Worm (Caenorhabditis elegans) whole organism, L2 larva: ENCODE measurements around the gene toca-2.

ENCODE experiments used
- F13H6.1 ChIP-seq: sonication (generic microtip); optimal IDR thresholded peaks from 2 replicates; lab custom pipeline; 2016; ENCODE audit warnings: missing genetic modification characterization, missing compliant biosample characterization
- Y55F3AM.14 ChIP-seq: fragments of 200-800 bp; sonication (Bioruptor generic); optimal IDR thresholded peaks from 2 replicates; lab custom pipeline; 2018; ENCODE audit warnings: mild to moderate bottlenecking, missing genetic modification characterization, missing compliant biosample characterization
- ZK546.5 ChIP-seq: sonication (generic microtip); optimal IDR thresholded peaks from 2 replicates; lab custom pipeline; 2017; ENCODE audit warnings: missing biosample characterization, missing genetic modification characterization
- alr-1 ChIP-seq: fragments of 150-350 bp; optimal IDR thresholded peaks from 2 replicates; lab custom pipeline; 2014; ENCODE audit warnings: missing biosample characterization, missing genetic modification characterization
- aly-2 ChIP-seq: fragments of 150-350 bp; optimal IDR thresholded peaks from 2 replicates; lab custom pipeline; 2014; ENCODE audit warnings: missing biosample characterization, missing genetic modification characterization
- crh-2 ChIP-seq: sonication (generic microtip); optimal IDR thresholded peaks from 2 replicates; lab custom pipeline; 2017; ENCODE audit warnings: missing biosample characterization, missing genetic modification characterization
- egl-27 ChIP-seq: sonication (generic microtip); optimal IDR thresholded peaks from 3 replicates; lab custom pipeline; 2017; ENCODE audit warnings: missing biosample characterization, missing genetic modification reagents, missing genetic modification characterization
- elt-1 ChIP-seq: fragments of 150-350 bp; optimal IDR thresholded peaks from 2 replicates; lab custom pipeline; 2014; ENCODE audit warnings: missing biosample characterization, missing genetic modification characterization
- gmeb-1 ChIP-seq: fragments of 150-350 bp; optimal IDR thresholded peaks from 2 replicates; lab custom pipeline; 2014; ENCODE audit warnings: missing biosample characterization, missing genetic modification characterization
- lin-11 ChIP-seq: fragments of 150-350 bp; sonication (generic microtip); optimal IDR thresholded peaks from 2 replicates; lab custom pipeline; 2014; ENCODE audit warnings: missing biosample characterization, missing genetic modification characterization, inconsistent platforms, mixed read lengths
- lin-13 ChIP-seq: fragments of 150-350 bp; optimal IDR thresholded peaks from 2 replicates; lab custom pipeline; 2014; ENCODE audit warnings: missing biosample characterization, missing genetic modification reagents, missing genetic modification characterization
- lin-39 ChIP-seq: fragments of 150-350 bp; optimal IDR thresholded peaks from 2 replicates; lab custom pipeline; 2014; ENCODE audit warnings: missing biosample characterization, missing genetic modification reagents, missing genetic modification characterization
- lsy-2 ChIP-seq, 2 experiments: fragments of 150-350 bp in 1 of 2; sonication (generic microtip) in 1 of 2; optimal IDR thresholded peaks; 2 replicates each; lab custom pipeline; 2014 to 2017; ENCODE audit warnings: missing biosample characterization in 2 of 2, missing genetic modification characterization in 2 of 2
- mab-5 ChIP-seq: fragments of 150-350 bp; optimal IDR thresholded peaks from 2 replicates; lab custom pipeline; 2014; ENCODE audit warnings: missing biosample characterization, missing genetic modification characterization
- mdl-1 ChIP-seq, 2 experiments: fragments of 150-350 bp in 1 of 2; sonication (generic microtip) in 1 of 2; optimal IDR thresholded peaks; 2 replicates each; lab custom pipeline; 2017; ENCODE audit warnings: missing biosample characterization in 2 of 2, missing genetic modification characterization in 2 of 2
- nhr-12 ChIP-seq: fragments of 150-350 bp; optimal IDR thresholded peaks from 2 replicates; lab custom pipeline; 2014; ENCODE audit warnings: missing biosample characterization, missing genetic modification characterization
- nhr-129 ChIP-seq: fragments of 150-350 bp; optimal IDR thresholded peaks from 2 replicates; lab custom pipeline; 2014; ENCODE audit warnings: missing biosample characterization, missing genetic modification characterization
- nhr-21 ChIP-seq: fragments of 150-350 bp; optimal IDR thresholded peaks from 2 replicates; lab custom pipeline; 2014; ENCODE audit warnings: missing biosample characterization, missing genetic modification characterization
- nhr-23 ChIP-seq: fragments of 150-350 bp; optimal IDR thresholded peaks from 2 replicates; lab custom pipeline; 2014; ENCODE audit warnings: missing biosample characterization, missing genetic modification reagents, missing genetic modification characterization
- nhr-25 ChIP-seq: fragments of 150-350 bp; sonication (generic microtip); optimal IDR thresholded peaks from 3 replicates; lab custom pipeline; 2014; ENCODE audit warnings: missing biosample characterization, missing genetic modification characterization
- nhr-6 ChIP-seq: fragments of 150-350 bp; optimal IDR thresholded peaks from 2 replicates; lab custom pipeline; 2014; ENCODE audit warnings: missing biosample characterization, missing genetic modification characterization
- peb-1 ChIP-seq: fragments of 150-350 bp; optimal IDR thresholded peaks from 2 replicates; lab custom pipeline; 2014; ENCODE audit warnings: missing biosample characterization, missing genetic modification characterization
- sma-3 ChIP-seq: sonication (generic microtip); optimal IDR thresholded peaks from 2 replicates; lab custom pipeline; 2016; ENCODE audit warnings: missing genetic modification reagents, missing genetic modification characterization, missing compliant biosample characterization
- sma-9 ChIP-seq, 2 experiments: fragments of 150-350 bp in 1 of 2; sonication (generic microtip) in 1 of 2; optimal IDR thresholded peaks; 2 replicates each; lab custom pipeline; 2014 to 2016; ENCODE audit warnings: missing genetic modification characterization in 2 of 2, mild to moderate bottlenecking in 1 of 2, missing biosample characterization in 1 of 2, missing compliant biosample characterization in 1 of 2, missing genetic modification reagents in 1 of 2, moderate library complexity in 1 of 2
- unc-39 ChIP-seq: fragments of 150-350 bp; optimal IDR thresholded peaks from 2 replicates; lab custom pipeline; 2014; ENCODE audit warnings: missing biosample characterization, missing genetic modification characterization
- unc-55 ChIP-seq: fragments of 150-350 bp; sonication (generic microtip); optimal IDR thresholded peaks from 3 replicates; lab custom pipeline; 2014; ENCODE audit warnings: missing biosample characterization, missing genetic modification reagents, missing genetic modification characterization
- zag-1 ChIP-seq: fragments of 150-350 bp; optimal IDR thresholded peaks from 2 replicates; lab custom pipeline; 2014; ENCODE audit warnings: missing biosample characterization, missing genetic modification characterization
- ztf-1 ChIP-seq: fragments of 200-800 bp; sonication (Bioruptor generic); conservative IDR thresholded peaks from 2 replicates; pipeline ENCODE4 v1.3.6; 2022; ENCODE audit warnings: missing genetic modification characterization, missing compliant biosample characterization
- ztf-4 ChIP-seq: fragments of 150-350 bp; optimal IDR thresholded peaks from 2 replicates; lab custom pipeline; 2014; ENCODE audit warnings: missing biosample characterization, missing genetic modification characterization

toca-2 gene

ce11 chrIII:13721066-13721465 lies 34.6 kb upstream of the toca-2 start:
- TF ChIP-seq F13H6.1 (tag; lab: Kevin White, UChicago), result no peak
- no peak for TF ChIP-seq elt-1
- TF ChIP-seq crh-2 (tag; lab: Kevin White, UChicago), result no peak
- TF ChIP-seq aly-2 (tag; lab: Kevin White, UChicago), result no peak
- TF ChIP-seq ztf-4 (tag; lab: Kevin White, UChicago), result no peak
- TF ChIP-seq lin-11 (tag; lab: Kevin White, UChicago), result no peak
- no peak for TF ChIP-seq egl-27 (tag; lab: Kevin White, UChicago)
- no peak for TF ChIP-seq alr-1 (tag; lab: Kevin White, UChicago)
- TF ChIP-seq lsy-2 (tag; optimal IDR thresholded peaks at IDR 0.05; lab: Kevin White, UChicago), result no peak
- no peak for TF ChIP-seq unc-39 (tag; lab: Kevin White, UChicago)
- TF ChIP-seq mab-5 (tag; lab: Kevin White, UChicago), result no peak
- TF ChIP-seq lin-13 (GFP tag; lab: Kevin White, UChicago), result no peak
- TF ChIP-seq lin-39 (tag; lab: Kevin White, UChicago), result no peak
- TF ChIP-seq sma-3 (GFP tag; lab: Kevin White, UChicago), result no peak
- TF ChIP-seq Y55F3AM.14 (GFP tag; lab: Kevin White, UChicago), result no peak
- TF ChIP-seq, all 48 proteins: peak for 0

ce11 chrIII:13721944-13722343 lies 33.8 kb upstream of the toca-2 start:
- TF ChIP-seq sma-3 (GFP tag; lab: Kevin White, UChicago) (no peak), unc-55 (GFP tag; lab: Kevin White, UChicago) (no peak), lin-11 (tag; lab: Kevin White, UChicago) (no peak), ztf-1 (GFP tag; lab: Robert Waterston, UW) (no peak), nhr-12 (tag; lab: Kevin White, UChicago) (no peak), nhr-23 (tag; lab: Kevin White, UChicago) (no peak), unc-39 (tag; lab: Kevin White, UChicago) (no peak), Y55F3AM.14 (GFP tag; lab: Kevin White, UChicago) (no peak), nhr-21 (tag; lab: Kevin White, UChicago) (no peak), lin-39 (tag; lab: Kevin White, UChicago) (no peak), nhr-129 (tag; lab: Kevin White, UChicago) (no peak)

ce11 chrIII:13722387-13723122 lies 33.1 kb upstream of the toca-2 start:
- TF ChIP-seq peb-1, result no peak
- TF ChIP-seq ztf-1 (GFP tag; lab: Robert Waterston, UW), result no peak
- no peak for TF ChIP-seq ZK546.5 (tag; lab: Kevin White, UChicago)
- TF ChIP-seq, all 48 proteins: peak for 0

- no peak for TF ChIP-seq lin-13 (GFP tag; lab: Kevin White, UChicago)
- no peak for TF ChIP-seq nhr-25 (tag; lab: Kevin White, UChicago)
- no peak for TF ChIP-seq ztf-1 (GFP tag; lab: Robert Waterston, UW)
- no peak for TF ChIP-seq alr-1 (tag; lab: Kevin White, UChicago)
- TF ChIP-seq lsy-2 (tag; optimal IDR thresholded peaks at IDR 0.05; lab: Kevin White, UChicago), result no peak
- TF ChIP-seq aly-2 (tag; lab: Kevin White, UChicago), result no peak
- no peak for TF ChIP-seq nhr-21 (tag; lab: Kevin White, UChicago)
- TF ChIP-seq gmeb-1 (tag; lab: Kevin White, UChicago), result no peak
- no peak for TF ChIP-seq zag-1 (tag; lab: Kevin White, UChicago)
- no peak for TF ChIP-seq nhr-6 (tag; lab: Kevin White, UChicago)
- TF ChIP-seq lin-39 (tag; lab: Kevin White, UChicago), result no peak
- no peak for TF ChIP-seq unc-39 (tag; lab: Kevin White, UChicago)
- TF ChIP-seq sma-9 (GFP tag; optimal IDR thresholded peaks at IDR 0.05; lab: Kevin White, UChicago), result no peak
- TF ChIP-seq sma-9 (tag; optimal IDR thresholded peaks at IDR 0.05; lab: Kevin White, UChicago), result no peak
- no peak for TF ChIP-seq mdl-1 (tag; optimal IDR thresholded peaks at IDR 0.05; lab: Kevin White, UChicago)
- TF ChIP-seq egl-27 (tag; lab: Kevin White, UChicago), result no peak
- TF ChIP-seq, all 48 proteins: peak for 0
These were observed 31.4 kb upstream of the toca-2 start for ce11 chrIII:13724018-13724892.
